Worm (Caenorhabditis elegans) whole organism, late embryonic: ENCODE results near the gene dyf-4.

Experiments used
- ama-1 ChIP-seq: fragments of 150-350 bp; optimal IDR thresholded peaks from 2 replicates; lab custom pipeline; 2014
- ceh-19 ChIP-seq: fragments of 200-800 bp; sonication (Bioruptor generic); optimal IDR thresholded peaks from 2 replicates; lab custom pipeline; 2018; ENCODE audit warnings: mild to moderate bottlenecking, missing genetic modification characterization, missing compliant biosample characterization
- dmd-4 ChIP-seq: sonication (generic microtip); optimal IDR thresholded peaks from 2 replicates; lab custom pipeline; 2016; ENCODE audit warnings: borderline replicate concordance, missing genetic modification characterization, missing compliant biosample characterization
- ets-4 ChIP-seq: sonication (generic microtip); optimal IDR thresholded peaks from 2 replicates; lab custom pipeline; 2016; ENCODE audit warnings: missing genetic modification characterization, missing compliant biosample characterization
- hlh-8 ChIP-seq: sonication (generic microtip); optimal IDR thresholded peaks from 2 replicates; lab custom pipeline; 2016; ENCODE audit warnings: missing genotype, missing genetic modification characterization, missing compliant biosample characterization
- mec-3 ChIP-seq: sonication (generic microtip); optimal IDR thresholded peaks from 2 replicates; lab custom pipeline; 2016; ENCODE audit warnings: borderline replicate concordance, missing genetic modification characterization, missing compliant biosample characterization
- nfya-1 ChIP-seq: sonication (generic microtip); optimal IDR thresholded peaks from 2 replicates; lab custom pipeline; 2017; ENCODE audit warnings: missing genetic modification characterization, mild to moderate bottlenecking, missing compliant biosample characterization, antibody characterized with exemption, moderate library complexity
- tbx-2 ChIP-seq: sonication (generic microtip); optimal IDR thresholded peaks from 2 replicates; lab custom pipeline; 2016; ENCODE audit warnings: missing genetic modification characterization, missing compliant biosample characterization
- tbx-7 ChIP-seq: sonication (generic microtip); optimal IDR thresholded peaks from 2 replicates; lab custom pipeline; 2016; ENCODE audit warnings: missing genotype, missing genetic modification characterization, missing compliant biosample characterization
- unc-55 ChIP-seq: sonication (generic microtip); optimal IDR thresholded peaks from 2 replicates; lab custom pipeline; 2017; ENCODE audit warnings: missing biosample characterization, missing genetic modification reagents, missing genetic modification characterization
- unc-86 ChIP-seq: sonication (generic microtip); optimal IDR thresholded peaks from 2 replicates; lab custom pipeline; 2016; ENCODE audit warnings: missing genetic modification characterization, missing compliant biosample characterization
- ztf-16 ChIP-seq: sonication (generic microtip); optimal IDR thresholded peaks from 2 replicates; lab custom pipeline; 2017; ENCODE audit warnings: missing genetic modification characterization, missing compliant biosample characterization

- TF ChIP-seq unc-86 (tag; lab: Kevin White, UChicago), result no peak
- no peak for TF ChIP-seq ceh-19 (GFP tag; lab: Kevin White, UChicago)
- no peak for TF ChIP-seq mec-3
- no peak for TF ChIP-seq tbx-2 (tag; lab: Kevin White, UChicago)
- no peak for TF ChIP-seq ama-1 (lab: Kevin White, UChicago)
- TF ChIP-seq unc-55 (GFP tag; lab: Kevin White, UChicago), result no peak
- no peak for TF ChIP-seq nfya-1 (tag; lab: Kevin White, UChicago)
- no peak for TF ChIP-seq tbx-7 (tag; lab: Kevin White, UChicago)
- no peak for TF ChIP-seq hlh-8
- TF ChIP-seq ztf-16 (tag; lab: Kevin White, UChicago), result no peak
- TF ChIP-seq ets-4 (tag; lab: Kevin White, UChicago), result no peak
- no peak for TF ChIP-seq dmd-4
Measured at ce11 chrV:12530129-12530528, 4.6 kb upstream of the dyf-4 start.
